Worm (Caenorhabditis elegans) whole organism, early embryonic: ENCODE data around the gene T14B4.9.

Source experiments
- B0310.2 ChIP-seq: sonication (generic microtip); optimal IDR thresholded peaks from 2 replicates; lab custom pipeline; 2016; ENCODE audit warnings: mild to moderate bottlenecking, missing genetic modification characterization, missing compliant biosample characterization
- F13C5.2 ChIP-seq: sonication (generic microtip); optimal IDR thresholded peaks from 2 replicates; lab custom pipeline; 2017; ENCODE audit warnings: mild to moderate bottlenecking, missing genetic modification characterization, inconsistent platforms, missing compliant biosample characterization
- aly-1 ChIP-seq: sonication (generic microtip); optimal IDR thresholded peaks from 2 replicates; lab custom pipeline; 2016; ENCODE audit warnings: missing genetic modification characterization, missing compliant biosample characterization
- ama-1 ChIP-seq: fragments of 150-350 bp; optimal IDR thresholded peaks from 2 replicates; lab custom pipeline; 2014
- ceh-13 ChIP-seq: fragments of 200-800 bp; sonication (Bioruptor generic); optimal IDR thresholded peaks from 2 replicates; lab custom pipeline; 2018; ENCODE audit warnings: mild to moderate bottlenecking, missing genetic modification characterization, missing compliant biosample characterization
- ceh-36 ChIP-seq: sonication (generic microtip); optimal IDR thresholded peaks from 2 replicates; lab custom pipeline; 2016; ENCODE audit warnings: missing genetic modification characterization, inconsistent platforms, missing compliant biosample characterization
- ets-7 ChIP-seq: sonication (generic microtip); optimal IDR thresholded peaks from 2 replicates; lab custom pipeline; 2016; ENCODE audit warnings: missing genotype, missing genetic modification characterization, missing compliant biosample characterization
- flt-1 ChIP-seq: fragments of 200-800 bp; sonication (Bioruptor generic); IDR thresholded peaks from 2 replicates; pipeline ENCODE4 v1.3.6; 2022; ENCODE audit warnings: missing genetic modification characterization, missing compliant biosample characterization
- hnd-1 ChIP-seq: sonication (generic microtip); optimal IDR thresholded peaks from 2 replicates; lab custom pipeline; 2016; ENCODE audit warnings: missing genetic modification characterization, missing compliant biosample characterization
- pes-1 ChIP-seq: fragments of 200-800 bp; sonication (Bioruptor generic); IDR thresholded peaks from 2 replicates; pipeline ENCODE4 v1.3.6; 2022; ENCODE audit warnings: missing genetic modification reagents, missing genetic modification characterization, missing compliant biosample characterization
- scrt-1 ChIP-seq: fragments of 200-800 bp; sonication (Bioruptor generic); IDR thresholded peaks from 2 replicates; pipeline ENCODE4 v1.3.6; 2022; ENCODE audit warnings: missing genetic modification characterization, missing compliant biosample characterization
- tbx-11 ChIP-seq: fragments of 200-800 bp; sonication (Bioruptor generic); IDR thresholded peaks from 2 replicates; pipeline ENCODE4 v1.3.6; 2022; ENCODE audit warnings: missing genetic modification characterization, missing compliant biosample characterization
- tbx-37 ChIP-seq: fragments of 200-800 bp; sonication (Bioruptor generic); conservative IDR thresholded peaks from 2 replicates; pipeline ENCODE4 v1.3.6; 2022; ENCODE audit warnings: missing genetic modification reagents, missing genetic modification characterization, missing compliant biosample characterization
- tra-4 ChIP-seq: sonication (generic microtip); optimal IDR thresholded peaks from 2 replicates; lab custom pipeline; 2017; ENCODE audit warnings: missing genetic modification characterization, missing compliant biosample characterization

ce11 chrII:6736066-6736465 lies 2.4 kb upstream of the T14B4.9 start, which contains the start of gene mrps-18.C:
- TF ChIP-seq B0310.2 = no peak
- no peak for TF ChIP-seq tbx-37 (GFP tag; lab: Robert Waterston, UW)
- no peak for TF ChIP-seq flt-1
- TF ChIP-seq F13C5.2 = no peak
- TF ChIP-seq pes-1 (GFP tag; lab: Robert Waterston, UW) = no peak
- TF ChIP-seq tbx-11 (GFP tag; lab: Robert Waterston, UW) = no peak
- no peak for TF ChIP-seq ama-1 (lab: Kevin White, UChicago)
- no peak for TF ChIP-seq aly-1
- no peak for TF ChIP-seq ets-7 (tag; lab: Kevin White, UChicago)
- TF ChIP-seq scrt-1 (GFP tag; lab: Robert Waterston, UW) = no peak
- no peak for TF ChIP-seq ceh-13 (GFP tag; lab: Kevin White, UChicago)
- no peak for TF ChIP-seq hnd-1 (tag; lab: Kevin White, UChicago)
- no peak for TF ChIP-seq tra-4 (tag; lab: Kevin White, UChicago)
- no peak for TF ChIP-seq ceh-36 (tag; lab: Kevin White, UChicago)
